Fruit fly (Drosophila melanogaster) S2 (cell line): Measurements from ENCODE around the gene Gr64e.

ENCODE experiments used
- CG8478 ChIP-seq: fragments of >200 bp; optimal IDR thresholded peaks from 2 replicates; lab custom pipeline; 2018
- CTCF ChIP-seq, 2 experiments: fragments of >200 bp; optimal IDR thresholded peaks; 2 replicates each; lab custom pipeline; 2018

- TF ChIP-seq CG8478 (lab: Kevin White, UChicago) (no peak), CTCF (optimal IDR thresholded peaks at IDR 0.05; lab: Kevin White, UChicago) (no peak)
These were observed 31.2 kb upstream of the Gr64e start for dm6 chr3L:4000711-4001110.
